Fruit fly (Drosophila melanogaster) whole organism, larva: Measurements from ENCODE around the gene Idh3b.

Experiments
- noc ChIP-seq: fragments of 200-800 bp; sonication (Bioruptor generic); optimal IDR thresholded peaks from 3 replicates; lab custom pipeline; 2019; ENCODE audit warnings: missing biosample characterization, mild to moderate bottlenecking, missing genetic modification characterization, moderate library complexity

Idh3b gene

DNA sequence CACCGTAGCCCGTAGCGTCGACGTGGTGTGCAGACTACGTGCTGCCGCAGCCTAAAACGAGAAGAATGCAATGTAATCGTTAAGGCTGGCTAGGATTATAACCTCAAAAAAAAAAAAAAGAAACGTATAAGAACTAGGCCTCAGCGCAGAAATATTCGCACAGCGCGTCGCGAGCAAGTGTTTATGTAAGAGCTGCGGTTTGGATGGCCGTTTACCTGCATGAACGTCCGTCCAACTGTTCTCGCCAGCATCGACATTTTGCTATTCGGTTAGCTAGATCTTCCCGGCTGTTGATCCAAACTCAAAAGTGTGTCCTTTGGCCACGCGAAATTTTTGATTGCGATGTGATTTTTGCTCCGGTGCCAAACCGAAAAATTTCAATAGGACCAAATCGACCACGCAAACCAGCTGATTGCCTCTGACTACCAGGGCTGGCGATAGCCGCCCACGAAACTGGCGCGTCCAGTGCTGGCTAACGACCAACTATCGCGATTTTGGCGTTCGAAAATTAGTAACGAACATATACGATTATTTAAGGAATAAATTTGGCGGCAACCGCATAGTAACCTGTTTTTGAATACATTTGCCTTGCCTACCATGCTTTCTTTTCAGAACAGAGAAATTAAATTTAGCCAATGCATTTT, at the start of gene Idh3b:
TSS of gene Idh3b (minus strand) at position 606 of the 644 bp plus-strand sequence.
- peak; percentile 11 for TF ChIP-seq noc (tag; lab: Kevin White, UChicago)

DNA sequence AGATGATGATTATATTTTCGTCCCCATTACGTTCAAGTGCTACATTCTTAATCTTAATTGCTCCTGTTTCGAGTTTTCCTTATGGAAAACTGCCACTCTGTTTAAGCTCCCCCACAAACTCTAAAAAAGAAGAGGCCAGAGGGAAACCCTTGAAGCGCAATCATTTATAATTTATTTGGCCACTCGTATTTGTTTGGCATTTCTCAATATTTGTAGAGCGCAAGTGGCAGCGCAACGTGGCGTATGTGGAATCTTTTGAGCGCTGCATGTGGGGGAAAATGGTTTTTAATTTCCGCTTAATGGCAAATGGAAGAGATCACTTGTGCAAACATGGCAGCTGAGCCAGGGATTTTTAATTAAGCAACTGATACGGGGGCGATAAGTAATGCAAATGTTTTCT, 48.1 kb upstream of the Idh3b start:
- TF ChIP-seq noc (tag; lab: Kevin White, UChicago), result no peak

DNA sequence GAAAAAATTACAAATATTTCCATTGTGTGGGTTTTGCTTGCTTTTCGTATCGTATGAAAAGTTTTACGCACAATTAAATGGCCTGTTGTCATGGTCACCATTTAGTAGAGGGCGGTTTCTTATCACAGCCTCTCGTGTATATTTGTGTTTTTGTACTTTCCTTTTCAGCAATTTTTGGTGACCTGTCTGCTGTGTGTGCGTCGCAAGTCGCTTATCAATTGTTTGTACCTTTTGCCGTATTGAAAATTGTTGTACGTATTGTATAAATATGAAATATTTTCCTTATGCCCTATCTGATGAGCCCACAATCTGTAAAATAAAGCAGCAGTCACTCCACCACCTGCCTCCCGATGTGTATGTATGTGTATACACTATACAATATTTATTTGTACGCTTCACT, 47.3 kb upstream of the Idh3b start:
- no peak for TF ChIP-seq noc (tag; lab: Kevin White, UChicago)

DNA sequence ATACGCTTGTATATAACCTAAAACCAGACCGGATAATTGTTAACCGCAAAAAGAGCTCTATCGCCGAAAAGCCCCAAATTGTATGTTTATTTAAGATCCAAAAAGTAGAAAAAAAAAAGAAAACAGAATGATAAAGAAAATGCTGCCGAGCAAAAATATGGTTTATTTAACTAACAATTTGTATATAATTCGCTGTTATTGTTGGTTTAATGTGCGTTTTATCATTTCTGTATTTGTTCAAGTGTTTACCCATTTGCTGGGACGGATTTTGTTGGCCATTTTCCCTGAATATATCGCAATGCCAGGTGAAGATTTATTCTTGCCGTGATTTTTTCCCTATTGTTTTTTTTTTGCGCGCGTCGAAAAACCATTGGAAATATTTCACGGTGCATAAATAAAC, 37.9 kb upstream of the Idh3b start:
- TF ChIP-seq noc (tag; lab: Kevin White, UChicago), result peak; percentile 7

DNA sequence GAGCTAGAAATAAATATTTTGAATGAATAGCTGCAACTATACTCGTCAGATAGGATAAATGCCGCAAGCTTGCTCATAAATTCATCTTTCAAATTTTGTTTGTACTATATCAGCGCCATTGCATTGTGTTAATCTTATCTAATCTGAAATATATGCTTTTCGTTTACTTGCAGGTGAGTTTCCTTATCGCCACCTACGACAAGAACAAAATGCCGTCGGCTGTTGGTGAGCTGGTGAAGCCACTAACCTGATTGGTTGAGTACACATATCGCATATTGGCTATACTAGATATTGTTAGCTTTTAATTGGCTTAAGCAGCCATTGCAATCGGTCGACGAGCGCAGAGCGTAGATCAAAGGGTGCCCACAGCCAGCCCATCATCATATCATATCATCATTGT, 34.6 kb upstream of the Idh3b start:
- no peak for TF ChIP-seq noc (tag; lab: Kevin White, UChicago)

DNA sequence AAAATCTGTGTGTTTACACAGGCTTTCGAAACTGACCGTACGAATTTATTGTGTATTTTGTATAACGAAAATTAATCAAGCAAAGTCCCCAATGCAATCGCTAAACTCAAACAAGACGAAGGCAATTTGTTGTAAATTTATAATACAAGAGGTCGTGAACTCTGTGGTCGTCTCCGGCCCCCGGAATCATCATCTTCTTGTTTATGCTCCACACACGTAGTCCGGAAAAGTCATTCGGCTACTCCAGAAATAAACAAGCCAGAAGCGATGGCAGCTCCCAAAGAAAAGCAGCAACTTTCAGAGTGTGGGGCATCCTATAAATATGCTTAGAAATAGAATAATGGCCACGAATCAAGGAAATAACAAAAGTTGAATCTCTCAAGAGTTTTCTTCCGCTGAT, 34.0 kb upstream of the Idh3b start:
- TF ChIP-seq noc (tag; lab: Kevin White, UChicago), result no peak

DNA sequence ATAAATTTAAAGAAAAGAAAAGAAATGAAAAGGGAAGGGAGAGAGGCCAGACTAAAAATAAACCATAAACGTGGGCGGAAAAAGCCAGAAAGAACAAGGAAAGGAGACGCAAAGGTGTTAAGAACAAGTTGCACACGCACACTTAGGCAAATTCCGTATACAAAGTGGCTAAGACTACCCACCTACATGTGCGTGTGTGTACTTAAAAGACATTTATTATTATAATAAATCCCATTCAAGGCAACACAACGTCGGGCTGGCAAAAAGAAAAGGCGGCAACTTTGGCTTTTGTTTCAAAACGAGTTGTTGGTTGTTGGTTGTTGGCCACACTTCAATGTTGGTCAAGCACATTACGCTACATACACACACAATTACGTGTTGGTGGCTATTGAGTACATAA, 33.1 kb upstream of the Idh3b start:
- TF ChIP-seq noc (tag; lab: Kevin White, UChicago), result no peak

DNA sequence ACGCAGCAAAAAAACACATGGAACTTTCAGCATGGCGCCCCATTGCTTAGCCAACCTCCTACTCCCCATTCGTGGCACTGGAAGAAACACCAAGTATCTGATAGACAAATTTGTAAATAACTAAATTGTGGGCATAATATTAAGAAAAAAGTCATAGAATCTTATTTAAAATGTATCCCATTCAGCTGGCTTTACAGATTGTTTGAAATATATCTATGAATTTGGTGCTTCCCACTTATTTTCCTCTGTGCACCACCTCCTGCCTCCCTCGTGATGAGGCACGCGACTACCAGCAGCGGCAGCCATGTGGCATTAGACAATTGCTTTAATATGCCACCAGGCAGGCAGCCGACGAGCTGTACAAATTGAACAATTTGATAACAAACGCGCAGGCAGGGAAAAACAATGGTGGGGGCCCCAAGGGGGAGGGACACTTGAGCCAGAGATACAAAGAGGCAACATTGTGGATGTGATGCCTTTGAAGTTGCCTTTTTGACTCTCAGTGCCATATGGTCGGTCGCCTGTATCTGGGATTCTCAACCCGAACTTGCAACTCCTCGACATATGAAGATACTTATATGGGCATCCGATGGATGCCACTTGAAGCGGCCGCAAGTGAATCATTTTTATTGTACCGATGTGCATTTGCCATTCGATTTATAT, 30.1 kb upstream of the Idh3b start:
- no peak for TF ChIP-seq noc (tag; lab: Kevin White, UChicago)

DNA sequence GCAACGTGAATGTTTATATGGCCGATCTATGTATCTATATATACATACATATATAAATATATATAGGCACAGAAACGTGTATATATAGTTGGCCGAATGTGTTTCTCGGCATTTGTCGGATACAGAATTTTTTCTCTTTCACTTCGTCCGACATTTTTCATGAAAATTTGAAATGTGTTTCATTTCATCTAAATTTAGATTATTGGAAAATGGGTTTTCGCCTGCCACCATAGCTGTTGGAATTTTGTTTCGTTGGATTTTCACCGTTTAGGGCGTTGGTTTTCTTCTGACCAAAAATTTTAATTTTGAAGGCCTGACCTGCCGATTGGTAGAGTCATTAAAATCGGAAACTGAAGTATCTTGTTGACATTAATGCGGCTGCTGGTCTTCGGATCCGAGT, 28.2 kb upstream of the Idh3b start:
- no peak for TF ChIP-seq noc (tag; lab: Kevin White, UChicago)

DNA sequence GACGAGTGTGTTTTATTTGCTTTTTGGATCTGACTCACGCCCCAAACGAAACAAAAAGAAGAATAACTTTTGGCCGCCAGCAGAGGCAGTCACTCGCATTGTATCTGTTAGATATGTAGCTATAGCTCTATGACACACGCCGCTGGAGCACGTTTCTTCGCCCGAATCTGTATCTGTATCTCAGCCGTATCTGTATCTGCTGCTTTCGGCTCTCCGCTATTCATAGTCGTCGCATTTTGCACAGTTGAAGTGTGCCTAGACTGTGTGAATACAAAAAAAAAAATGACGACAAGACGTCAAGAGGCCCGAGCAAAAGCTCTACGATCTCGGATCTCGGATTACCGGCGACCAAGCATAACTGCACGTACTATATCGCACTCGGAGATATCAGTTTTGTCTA, 27.5 kb upstream of the Idh3b start:
- no peak for TF ChIP-seq noc (tag; lab: Kevin White, UChicago)

DNA sequence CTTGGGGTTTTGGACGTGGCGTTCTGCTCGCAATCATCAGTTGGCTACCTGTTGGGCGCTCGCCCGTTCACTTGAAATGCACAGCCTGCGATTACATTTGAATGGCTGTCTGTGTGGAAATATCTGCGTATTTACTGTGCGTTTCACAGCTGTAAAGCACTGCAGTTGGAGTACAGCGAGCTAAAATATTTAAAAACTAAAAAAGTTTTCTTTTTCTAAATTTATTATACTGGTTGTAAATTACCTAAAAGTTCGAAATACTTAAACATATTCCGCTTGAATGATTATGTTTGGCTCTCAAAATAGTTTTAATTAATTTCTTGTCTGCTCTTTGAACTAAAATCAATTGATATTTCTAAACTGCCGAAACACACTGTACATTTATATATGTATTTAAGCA, 27.0 kb upstream of the Idh3b start:
- TF ChIP-seq noc (tag; lab: Kevin White, UChicago), result no peak

DNA sequence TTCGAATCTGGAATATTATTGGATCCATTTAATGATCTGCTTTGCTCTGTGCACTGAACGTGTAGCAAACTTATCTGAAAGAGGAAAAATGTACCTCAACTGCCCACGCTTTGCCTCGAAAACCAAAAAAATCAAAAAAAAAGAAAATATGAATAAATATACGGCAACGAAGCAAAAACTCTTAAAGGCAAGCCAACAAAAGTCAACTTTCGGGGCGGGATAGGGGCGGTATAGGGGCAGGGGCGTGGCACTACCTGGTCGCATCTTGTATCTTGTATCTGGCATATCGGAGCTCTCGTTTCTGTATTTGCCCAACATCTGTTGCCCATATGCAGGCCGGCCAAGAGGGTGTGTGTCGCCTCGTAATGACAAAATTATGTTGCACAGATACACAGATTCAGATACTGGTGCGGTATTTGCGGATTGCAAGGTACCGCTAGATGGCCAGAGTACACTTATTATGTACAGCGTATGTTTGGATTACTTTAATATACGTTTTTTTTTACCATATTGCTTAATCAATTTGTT, 25.3 kb upstream of the Idh3b start:
- no peak for TF ChIP-seq noc (tag; lab: Kevin White, UChicago)

DNA sequence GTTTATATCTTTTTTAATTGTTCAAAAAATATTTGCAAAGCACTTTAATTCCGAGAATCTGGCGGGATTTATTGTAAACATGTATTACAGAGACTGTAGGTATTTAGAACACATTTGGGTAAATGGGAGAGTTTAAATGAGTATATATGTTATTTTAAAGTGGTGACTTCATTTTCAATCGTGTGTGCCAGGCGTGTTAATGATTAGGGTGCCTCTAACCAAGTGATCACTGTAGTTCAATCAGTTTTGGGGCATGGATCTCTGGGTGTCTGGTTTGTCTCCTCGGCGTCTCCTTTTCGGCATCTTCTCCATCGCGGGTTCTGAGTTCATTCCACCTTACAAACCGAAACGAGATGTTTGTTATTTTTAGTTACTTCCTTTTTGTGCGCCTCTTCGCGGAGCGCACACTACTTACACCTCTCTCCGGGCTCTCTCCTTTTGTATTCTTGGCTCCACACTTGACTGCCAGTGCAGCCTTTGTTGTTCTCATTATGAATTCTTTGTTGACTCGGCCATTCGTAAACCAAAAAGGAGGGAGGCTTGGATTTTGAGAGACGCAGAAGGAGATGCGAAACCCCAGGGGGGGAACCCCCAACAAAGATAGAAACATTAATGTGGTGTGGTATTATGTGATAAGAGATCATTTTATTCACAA, 24.7 kb upstream of the Idh3b start:
- no peak for TF ChIP-seq noc (tag; lab: Kevin White, UChicago)

DNA sequence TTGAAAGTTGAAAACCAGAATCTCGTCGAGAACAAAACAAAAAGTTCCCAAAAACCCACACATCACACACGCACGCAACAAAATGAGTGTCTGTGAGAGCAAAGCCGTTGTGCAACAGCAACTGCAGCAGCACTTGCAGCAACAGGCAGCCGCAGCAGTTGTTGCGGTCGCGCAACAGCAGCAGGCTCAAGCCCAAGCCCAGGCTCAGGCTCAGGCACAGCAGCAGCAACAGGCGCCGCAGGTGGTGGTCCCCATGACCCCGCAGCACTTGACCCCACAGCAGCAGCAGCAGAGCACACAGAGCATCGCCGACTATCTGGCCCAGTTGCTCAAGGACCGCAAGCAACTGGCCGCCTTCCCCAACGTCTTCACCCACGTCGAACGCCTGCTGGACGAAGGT, 23.8 kb upstream of the Idh3b start:
- no peak for TF ChIP-seq noc (tag; lab: Kevin White, UChicago)

DNA sequence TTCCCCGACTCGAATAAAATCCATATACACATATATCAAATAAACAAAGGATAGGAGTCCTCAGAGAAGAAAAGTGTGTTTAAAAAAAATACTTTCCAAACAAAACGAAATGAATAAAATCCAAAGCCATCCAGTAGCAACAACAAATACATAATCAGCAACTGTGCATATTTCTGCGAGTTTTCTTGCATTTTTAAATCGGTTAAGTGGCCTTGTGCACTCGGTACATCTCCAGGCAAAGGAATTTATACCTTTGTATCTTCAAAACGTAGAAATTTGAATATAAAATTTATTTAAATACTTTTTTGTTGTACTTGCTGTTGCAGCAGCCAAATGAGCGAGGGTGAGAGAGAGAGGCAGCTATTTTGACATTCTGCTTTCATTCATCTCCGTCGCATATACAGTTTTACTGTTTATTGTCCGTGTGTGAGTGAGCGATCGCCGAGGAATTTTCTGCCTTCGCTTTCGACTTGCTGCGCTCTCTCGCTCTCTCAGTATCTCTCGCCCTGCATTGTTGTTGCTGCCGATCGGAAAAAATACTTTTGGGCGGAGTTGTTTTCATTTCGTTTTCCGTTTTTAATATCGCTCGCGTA, 23.2 kb upstream of the Idh3b start:
- TF ChIP-seq noc (tag; lab: Kevin White, UChicago), result no peak

DNA sequence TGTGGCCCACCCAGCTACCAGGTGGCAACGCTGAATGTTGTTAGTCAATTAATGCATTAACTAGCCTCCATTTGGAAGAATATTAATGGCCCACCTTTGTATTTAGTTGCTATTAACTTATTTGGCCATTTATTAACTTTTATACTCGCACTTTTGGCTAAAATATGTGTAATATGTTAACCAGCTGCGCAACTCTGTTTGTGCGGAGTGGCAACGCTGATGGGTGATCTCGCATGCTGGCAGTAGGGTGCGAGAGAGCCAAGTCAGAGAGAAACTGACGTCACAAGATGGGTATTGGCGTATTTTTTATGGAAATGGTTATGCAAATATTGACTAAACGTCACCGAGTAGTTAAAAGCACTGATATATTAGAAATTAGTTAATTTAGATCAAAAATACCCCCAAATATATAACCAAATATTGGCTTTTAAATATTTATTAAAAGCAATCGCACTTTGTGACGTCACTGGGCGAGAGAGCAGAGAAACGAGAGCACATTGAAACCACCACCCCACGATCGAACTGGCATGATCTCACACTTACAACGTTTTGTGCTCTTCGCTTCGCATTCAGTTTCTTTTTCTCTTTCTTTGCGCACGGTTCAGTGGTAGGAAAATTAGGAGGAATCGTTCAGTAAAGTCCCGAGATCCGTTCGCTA, 22.6 kb upstream of the Idh3b start, which contains the start of gene how:
TSS of gene how (plus strand) at position 567 of the 658 bp plus-strand sequence.
- TF ChIP-seq noc (tag; lab: Kevin White, UChicago), result no peak
